Fruit fly (Drosophila melanogaster) whole organism, embryonic: Measurements from ENCODE around the gene CG3598.

Experiments used
- Antp ChIP-seq: fragments of 200-800 bp; sonication (Bioruptor generic); optimal IDR thresholded peaks from 3 replicates; lab custom pipeline; 2016; ENCODE audit warnings: missing biosample characterization, missing genetic modification characterization
- Bgb ChIP-seq: fragments of 200-800 bp; sonication (Bioruptor generic); IDR thresholded peaks from 2 replicates; pipeline ENCODE4 v1.3.6; 2022; ENCODE audit warnings: missing biosample characterization, missing genetic modification characterization; ENCODE audit not compliant: partially characterized antibody
- C15 ChIP-seq: fragments of 200-800 bp; sonication (Bioruptor generic); IDR thresholded peaks from 3 replicates; pipeline ENCODE4 v1.3.6; 2022; ENCODE audit warnings: missing biosample characterization, missing genetic modification characterization
- CG10147 ChIP-seq: fragments of 200-800 bp; sonication (Bioruptor generic); optimal IDR thresholded peaks from 2 replicates; lab custom pipeline; 2019; ENCODE audit warnings: missing biosample characterization, mild to moderate bottlenecking, missing genetic modification characterization, moderate library complexity
- CG10366 ChIP-seq: fragments of 200-800 bp; sonication (Bioruptor generic); IDR thresholded peaks from 2 replicates; pipeline ENCODE4 v1.3.6; 2022; ENCODE audit warnings: missing biosample characterization, missing genetic modification characterization
- CG10654 ChIP-seq: fragments of 200-800 bp; sonication (Bioruptor generic); optimal IDR thresholded peaks from 2 replicates; lab custom pipeline; 2016; ENCODE audit warnings: missing biosample characterization, missing genetic modification characterization
- CG10959 ChIP-seq: fragments of 200-800 bp; sonication (Bioruptor generic); IDR thresholded peaks from 2 replicates; pipeline ENCODE4 v1.3.6; 2022; ENCODE audit warnings: missing biosample characterization, missing genetic modification characterization
- CG12071 ChIP-seq: fragments of 200-800 bp; sonication (Bioruptor generic); optimal IDR thresholded peaks from 3 replicates; lab custom pipeline; 2018; ENCODE audit warnings: missing biosample characterization, mild to moderate bottlenecking, missing genetic modification characterization
- CG15479 ChIP-seq: fragments of 200-800 bp; sonication (Bioruptor generic); optimal IDR thresholded peaks from 3 replicates; lab custom pipeline; 2019; ENCODE audit warnings: missing biosample characterization, mild to moderate bottlenecking, missing genetic modification characterization, moderate library complexity
- CG18262 ChIP-seq: fragments of 200-800 bp; optimal IDR thresholded peaks from 3 replicates; lab custom pipeline; 2019; ENCODE audit warnings: missing biosample characterization, mild to moderate bottlenecking, missing genetic modification characterization, moderate library complexity
- CG1832 ChIP-seq: fragments of 200-800 bp; sonication (Bioruptor generic); optimal IDR thresholded peaks from 2 replicates; lab custom pipeline; 2017; ENCODE audit warnings: missing biosample characterization, mild to moderate bottlenecking, missing genetic modification characterization, inconsistent platforms
- CG30431 ChIP-seq: fragments of 200-800 bp; sonication (Bioruptor generic); optimal IDR thresholded peaks from 2 replicates; lab custom pipeline; 2017; ENCODE audit warnings: missing biosample characterization, missing genetic modification characterization
- CG34376 ChIP-seq: fragments of 200-800 bp; sonication (Bioruptor generic); optimal IDR thresholded peaks from 2 replicates; lab custom pipeline; 2018; ENCODE audit warnings: missing biosample characterization, mild to moderate bottlenecking, missing genetic modification characterization
- CG4707 ChIP-seq: fragments of 200-800 bp; sonication (Bioruptor generic); optimal IDR thresholded peaks from 2 replicates; lab custom pipeline; 2018; ENCODE audit warnings: missing biosample characterization, mild to moderate bottlenecking, missing genetic modification characterization, moderate library complexity
- CG6765 ChIP-seq: fragments of 200-800 bp; sonication (Bioruptor generic); optimal IDR thresholded peaks from 3 replicates; lab custom pipeline; 2017; ENCODE audit warnings: missing biosample characterization, mild to moderate bottlenecking, missing genetic modification characterization
- CG7372 ChIP-seq: fragments of 200-800 bp; sonication (Bioruptor generic); IDR thresholded peaks from 2 replicates; pipeline ENCODE4 v1.3.6; 2022; ENCODE audit warnings: missing biosample characterization, missing genetic modification characterization
- CG7786 ChIP-seq: fragments of 200-800 bp; sonication (Bioruptor generic); optimal IDR thresholded peaks from 2 replicates; lab custom pipeline; 2016; ENCODE audit warnings: missing biosample characterization, missing genetic modification characterization
- CG7987 ChIP-seq: fragments of 200-800 bp; sonication (Bioruptor generic); optimal IDR thresholded peaks from 2 replicates; lab custom pipeline; 2018; ENCODE audit warnings: missing biosample characterization, mild to moderate bottlenecking, missing genetic modification characterization, moderate library complexity
- CG8944 ChIP-seq: fragments of 200-800 bp; sonication (Bioruptor generic); optimal IDR thresholded peaks from 3 replicates; lab custom pipeline; 2016; ENCODE audit warnings: missing biosample characterization, missing genetic modification characterization
- CG9727 ChIP-seq: fragments of 200-800 bp; sonication (Bioruptor generic); optimal IDR thresholded peaks from 3 replicates; lab custom pipeline; 2017; ENCODE audit warnings: missing biosample characterization, mild to moderate bottlenecking, missing genetic modification characterization
- CG9797 ChIP-seq: fragments of 200-800 bp; sonication (Bioruptor generic); optimal IDR thresholded peaks from 3 replicates; lab custom pipeline; 2018; ENCODE audit warnings: missing biosample characterization, mild to moderate bottlenecking, missing genetic modification characterization
- CG9817 ChIP-seq: fragments of 200-800 bp; sonication (Bioruptor generic); optimal IDR thresholded peaks from 2 replicates; lab custom pipeline; 2018; ENCODE audit warnings: missing biosample characterization, mild to moderate bottlenecking, missing genetic modification characterization, moderate library complexity
- CkIIα-i1 ChIP-seq: fragments of 200-800 bp; sonication (Bioruptor generic); IDR thresholded peaks from 2 replicates; pipeline ENCODE4 v1.3.6; 2022; ENCODE audit warnings: missing biosample characterization, missing genetic modification characterization
- CrebB ChIP-seq: fragments of 200-800 bp; sonication (Bioruptor generic); optimal IDR thresholded peaks from 3 replicates; lab custom pipeline; 2018; ENCODE audit warnings: missing biosample characterization, mild to moderate bottlenecking, missing genetic modification characterization
- Dip2 ChIP-seq: fragments of 200-800 bp; sonication (Bioruptor generic); IDR thresholded peaks from 2 replicates; pipeline ENCODE4 v1.3.6; 2022; ENCODE audit warnings: missing biosample characterization, missing genetic modification characterization
- GATAe ChIP-seq: fragments of 200-800 bp; sonication (Bioruptor generic); conservative IDR thresholded peaks from 2 replicates; pipeline ENCODE4 v1.3.6; 2022; ENCODE audit warnings: missing biosample characterization, missing genetic modification characterization
- HLH4C ChIP-seq: fragments of 200-800 bp; sonication (Bioruptor generic); IDR thresholded peaks from 3 replicates; pipeline ENCODE4 v1.3.6; 2022; ENCODE audit warnings: missing biosample characterization, missing genetic modification characterization; ENCODE audit not compliant: partially characterized antibody
- Hsf ChIP-seq: fragments of 200-800 bp; sonication (Bioruptor generic); optimal IDR thresholded peaks from 3 replicates; lab custom pipeline; 2016; ENCODE audit warnings: missing biosample characterization, missing genetic modification characterization
- Jarid2 ChIP-seq: fragments of 200-800 bp; sonication (Bioruptor generic); optimal IDR thresholded peaks from 3 replicates; lab custom pipeline; 2017; ENCODE audit warnings: mild to moderate bottlenecking, missing biosample characterization, missing genetic modification reagents, missing genetic modification characterization
- Med ChIP-seq: fragments of 200-800 bp; sonication (Bioruptor generic); peaks from one replicate; lab custom pipeline; 2016; ENCODE audit warnings: missing biosample characterization, missing genetic modification characterization, mild to moderate bottlenecking, inconsistent platforms, moderate library complexity
- Nf-YB ChIP-seq: fragments of 200-800 bp; sonication (Bioruptor generic); optimal IDR thresholded peaks from 3 replicates; lab custom pipeline; 2019; ENCODE audit warnings: missing biosample characterization, mild to moderate bottlenecking, missing genetic modification characterization, moderate library complexity
- Side ChIP-seq: fragments of 200-800 bp; sonication (Bioruptor generic); optimal IDR thresholded peaks from 2 replicates; lab custom pipeline; 2016; ENCODE audit warnings: missing biosample characterization, missing genetic modification characterization
- Sox102F ChIP-seq: fragments of 200-800 bp; sonication (Bioruptor generic); optimal IDR thresholded peaks from 2 replicates; lab custom pipeline; 2018; ENCODE audit warnings: missing biosample characterization, mild to moderate bottlenecking, missing genetic modification characterization, moderate library complexity
- Tbp ChIP-seq: fragments of >200 bp; optimal IDR thresholded peaks from 2 replicates; lab custom pipeline; 2018; ENCODE audit warnings: missing biosample characterization, missing genetic modification characterization
- Xbp1 ChIP-seq: fragments of 200-800 bp; sonication (Bioruptor generic); optimal IDR thresholded peaks from 3 replicates; lab custom pipeline; 2016; ENCODE audit warnings: missing biosample characterization, mild to moderate bottlenecking, missing genetic modification characterization
- caup ChIP-seq: fragments of 200-800 bp; sonication (Bioruptor generic); optimal IDR thresholded peaks from 3 replicates; lab custom pipeline; 2017; ENCODE audit warnings: missing biosample characterization, mild to moderate bottlenecking, missing genetic modification characterization, moderate library complexity; ENCODE audit not compliant: severe bottlenecking
- chinmo ChIP-seq: fragments of 200-800 bp; sonication (Bioruptor generic); IDR thresholded peaks from 4 replicates; pipeline ENCODE4 v1.3.6; 2022; ENCODE audit warnings: missing biosample characterization, missing genetic modification characterization; ENCODE audit not compliant: partially characterized antibody
- chm ChIP-seq: fragments of 200-800 bp; sonication (Bioruptor generic); IDR thresholded peaks from 2 replicates; pipeline ENCODE4 v1.3.6; 2022; ENCODE audit warnings: missing biosample characterization, missing genetic modification characterization
- da ChIP-seq: fragments of 200-800 bp; sonication (Bioruptor generic); optimal IDR thresholded peaks from 2 replicates; lab custom pipeline; 2016; ENCODE audit warnings: missing biosample characterization, missing genetic modification characterization
- dimm ChIP-seq: fragments of 200-800 bp; sonication (Bioruptor generic); IDR thresholded peaks from 2 replicates; pipeline ENCODE4 v1.3.6; 2022; ENCODE audit warnings: missing biosample characterization, missing genetic modification characterization
- gfzf ChIP-seq: fragments of 200-800 bp; sonication (Bioruptor generic); optimal IDR thresholded peaks from 2 replicates; lab custom pipeline; 2016; ENCODE audit warnings: missing biosample characterization, mild to moderate bottlenecking, missing genetic modification characterization, moderate library complexity
- grn ChIP-seq: fragments of 200-800 bp; sonication (Bioruptor generic); optimal IDR thresholded peaks from 3 replicates; lab custom pipeline; 2017; ENCODE audit warnings: missing biosample characterization, missing genetic modification characterization
- lmd ChIP-seq: fragments of 200-800 bp; sonication (Bioruptor generic); IDR thresholded peaks from 2 replicates; pipeline ENCODE4 v1.3.6; 2022; ENCODE audit warnings: missing biosample characterization, missing genetic modification characterization
- luna ChIP-seq: fragments of 200-800 bp; sonication (Bioruptor generic); optimal IDR thresholded peaks from 2 replicates; lab custom pipeline; 2016; ENCODE audit warnings: missing biosample characterization, missing genetic modification characterization
- ranshi ChIP-seq: fragments of 200-800 bp; sonication (Bioruptor generic); IDR thresholded peaks from 2 replicates; pipeline ENCODE4 v1.3.6; 2022; ENCODE audit warnings: missing biosample characterization, missing genetic modification characterization
- schlank ChIP-seq: fragments of 200-800 bp; sonication (Bioruptor generic); optimal IDR thresholded peaks from 2 replicates; lab custom pipeline; 2018; ENCODE audit warnings: missing biosample characterization, mild to moderate bottlenecking, missing genetic modification characterization
- slbo ChIP-seq: fragments of 200-800 bp; sonication (Bioruptor generic); IDR thresholded peaks from 2 replicates; pipeline ENCODE4 v1.3.6; 2022; ENCODE audit warnings: missing biosample characterization, missing genetic modification characterization
- slou ChIP-seq: fragments of 200-800 bp; sonication (Bioruptor generic); optimal IDR thresholded peaks from 3 replicates; lab custom pipeline; 2016; ENCODE audit warnings: missing biosample characterization, missing genetic modification characterization
- tap ChIP-seq: fragments of 200-800 bp; optimal IDR thresholded peaks from 3 replicates; lab custom pipeline; 2019; ENCODE audit warnings: missing biosample characterization, mild to moderate bottlenecking, missing genetic modification characterization, moderate library complexity
- twi ChIP-seq: fragments of 200-800 bp; optimal IDR thresholded peaks from 2 replicates; lab custom pipeline; 2019; ENCODE audit warnings: missing biosample characterization, mild to moderate bottlenecking, missing genetic modification characterization, moderate library complexity
- vvl ChIP-seq: fragments of 200-800 bp; sonication (Bioruptor generic); IDR thresholded peaks from 2 replicates; pipeline ENCODE4 v1.3.6; 2022; ENCODE audit warnings: missing biosample characterization, missing genetic modification characterization

CG3598 gene

dm6 chrX:2919742-2920141 lies 17.1 kb upstream of the CG3598 start, which contains the start of gene CG3588 (continued):
- TF ChIP-seq CG30431 (GFP tag; lab: Kevin White, UChicago) (peak; percentile 18), CrebB (peak; percentile 35), Antp (GFP tag; lab: Kevin White, UChicago) (no peak), CG10654 (peak; percentile 59), gfzf (no peak), da (no peak), CG18262 (tag; lab: Kevin White, UChicago) (peak; percentile 34), Tbp (no peak), Jarid2 (GFP tag; lab: Kevin White, UChicago) (peak; percentile 28), chinmo (GFP tag; lab: Robert Waterston, UW) (0 out of 4 replicates have a peak, but pooled peaks have one; percentile 39), dimm (GFP tag; lab: Robert Waterston, UW) (no peak), CG7372 (GFP tag; lab: Robert Waterston, UW) (peak; percentile 82), Hsf (GFP tag; lab: Kevin White, UChicago) (peak; percentile 77), CG9727 (GFP tag; lab: Kevin White, UChicago) (peak; percentile 45), schlank (tag; lab: Kevin White, UChicago) (peak; percentile 54), CG8944 (GFP tag; lab: Kevin White, UChicago) (peak; percentile 50), Nf-YB (peak; percentile 4), Dip2 (GFP tag; lab: Robert Waterston, UW) (no peak), luna (no peak), twi (tag; lab: Kevin White, UChicago) (no peak), CG7987 (GFP tag; lab: Kevin White, UChicago) (peak; percentile 26), Bgb (GFP tag; lab: Robert Waterston, UW) (no peak), HLH4C (no peak), CG15479 (GFP tag; lab: Kevin White, UChicago) (no peak), CG9797 (GFP tag; lab: Kevin White, UChicago) (no peak), CkIIα-i1 (0 out of 2 replicates have a peak, but pooled peaks have one; percentile 28), GATAe (no peak), CG6765 (peak; percentile 53), grn (no peak), vvl (GFP tag; lab: Robert Waterston, UW) (peak; percentile 73; the same call in 1 of the 2 replicates), Med (GFP tag; lab: Kevin White, UChicago) (peak; percentile 97), CG10959 (GFP tag; lab: Robert Waterston, UW) (0 out of 2 replicates have a peak, but pooled peaks have one; percentile 19), CG9817 (tag; lab: Kevin White, UChicago) (peak; percentile 75), Sox102F (peak; percentile 60), tap (tag; lab: Kevin White, UChicago) (peak; percentile 32), ranshi (GFP tag; lab: Robert Waterston, UW) (peak; percentile 83), C15 (GFP tag; lab: Robert Waterston, UW) (peak; percentile 59; the same call in 2 of the 3 replicates), CG10366 (peak; percentile 76), chm (GFP tag; lab: Robert Waterston, UW) (peak; percentile 54; the same call in 1 of the 2 replicates), caup (peak; percentile 77), CG4707 (GFP tag; lab: Kevin White, UChicago) (no peak), slbo (GFP tag; lab: Robert Waterston, UW) (peak; percentile 89), CG12071 (GFP tag; lab: Kevin White, UChicago) (peak; percentile 54), Side (no peak), CG7786 (GFP tag; lab: Kevin White, UChicago) (peak; percentile 65), Xbp1 (peak; percentile 75), CG1832 (GFP tag; lab: Kevin White, UChicago) (no peak), lmd (GFP tag; lab: Robert Waterston, UW) (peak; percentile 85), CG10147 (GFP tag; lab: Kevin White, UChicago) (peak; percentile 75), slou (GFP tag; lab: Kevin White, UChicago) (peak; percentile 37), CG34376 (GFP tag; lab: Kevin White, UChicago) (peak; percentile 48)
